Fruit fly (Drosophila melanogaster) whole organism, embryonic: Measurements from ENCODE around the gene Fancd2.

ENCODE experiments used
- BEAF-32 ChIP-seq: fragments of 200-800 bp; sonication (Bioruptor generic); optimal IDR thresholded peaks from 3 replicates; lab custom pipeline; 2017; ENCODE audit warnings: missing biosample characterization, missing genetic modification characterization, mild to moderate bottlenecking, moderate library complexity, missing genetic modification reagents
- Blimp-1 ChIP-seq: fragments of 200-800 bp; sonication (Bioruptor generic); optimal IDR thresholded peaks from 3 replicates; lab custom pipeline; 2018; ENCODE audit warnings: missing biosample characterization, missing genetic modification characterization, mild to moderate bottlenecking, moderate library complexity, missing genetic modification reagents
- CG11456 ChIP-seq: fragments of 200-800 bp; sonication (Bioruptor generic); IDR thresholded peaks from 3 replicates; pipeline ENCODE4 v1.3.6; 2022; ENCODE audit warnings: missing biosample characterization, missing genetic modification characterization
- CG12219 ChIP-seq: fragments of 200-800 bp; sonication (Bioruptor generic); optimal IDR thresholded peaks from 3 replicates; lab custom pipeline; 2018; ENCODE audit warnings: missing biosample characterization, mild to moderate bottlenecking, missing genetic modification characterization
- CG12236 ChIP-seq: fragments of 200-800 bp; sonication (Bioruptor generic); optimal IDR thresholded peaks from 2 replicates; lab custom pipeline; 2016; ENCODE audit warnings: missing biosample characterization, missing genetic modification characterization
- CG12744 ChIP-seq: fragments of 200-800 bp; sonication (Bioruptor generic); optimal IDR thresholded peaks from 2 replicates; lab custom pipeline; 2016; ENCODE audit warnings: missing biosample characterization, missing genetic modification characterization
- CG12769 ChIP-seq: fragments of 200-800 bp; sonication (Bioruptor generic); optimal IDR thresholded peaks from 2 replicates; lab custom pipeline; 2019; ENCODE audit warnings: missing biosample characterization, mild to moderate bottlenecking, missing genetic modification characterization, moderate library complexity
- CG13424 ChIP-seq: fragments of 200-800 bp; sonication (Bioruptor generic); optimal IDR thresholded peaks from 2 replicates; lab custom pipeline; 2019; ENCODE audit warnings: missing biosample characterization, mild to moderate bottlenecking, missing genetic modification characterization, moderate library complexity
- CG14710 ChIP-seq: fragments of 200-800 bp; sonication (Bioruptor generic); optimal IDR thresholded peaks from 3 replicates; lab custom pipeline; 2019; ENCODE audit warnings: missing biosample characterization, mild to moderate bottlenecking, missing genetic modification characterization, moderate library complexity
- CG1647 ChIP-seq: fragments of 200-800 bp; sonication (Bioruptor generic); optimal IDR thresholded peaks from 3 replicates; lab custom pipeline; 2016; ENCODE audit warnings: missing biosample characterization, missing genetic modification characterization
- CG17328 ChIP-seq: fragments of 200-800 bp; sonication (Bioruptor generic); IDR thresholded peaks from 2 replicates; pipeline ENCODE4 v1.3.6; 2022; ENCODE audit warnings: missing biosample characterization, missing genetic modification characterization
- CG30431 ChIP-seq: fragments of 200-800 bp; sonication (Bioruptor generic); optimal IDR thresholded peaks from 2 replicates; lab custom pipeline; 2017; ENCODE audit warnings: missing biosample characterization, missing genetic modification characterization
- CG3163 ChIP-seq: fragments of 200-800 bp; sonication (Bioruptor generic); optimal IDR thresholded peaks from 3 replicates; lab custom pipeline; 2016; ENCODE audit warnings: missing biosample characterization, missing genetic modification characterization
- CG43689 ChIP-seq: fragments of 200-800 bp; sonication (Bioruptor generic); IDR thresholded peaks from 2 replicates; pipeline ENCODE4 v1.3.6; 2022; ENCODE audit warnings: missing biosample characterization, missing genetic modification characterization
- CG4820 ChIP-seq: fragments of 200-800 bp; sonication (Bioruptor generic); optimal IDR thresholded peaks from 3 replicates; lab custom pipeline; 2016; ENCODE audit warnings: missing biosample characterization, missing genetic modification characterization
- CG5180 ChIP-seq: fragments of 200-800 bp; sonication (Bioruptor generic); optimal IDR thresholded peaks from 3 replicates; lab custom pipeline; 2017; ENCODE audit warnings: missing biosample characterization, missing genetic modification characterization, mild to moderate bottlenecking, moderate library complexity, missing genetic modification reagents
- CG6654 ChIP-seq: fragments of 200-800 bp; sonication (Bioruptor generic); optimal IDR thresholded peaks from 2 replicates; lab custom pipeline; 2017; ENCODE audit warnings: missing biosample characterization, mild to moderate bottlenecking, missing genetic modification characterization
- CG6854 ChIP-seq: fragments of 200-800 bp; sonication (Bioruptor generic); optimal IDR thresholded peaks from 3 replicates; lab custom pipeline; 2017; ENCODE audit warnings: missing biosample characterization, mild to moderate bottlenecking, missing genetic modification characterization
- CG7271 ChIP-seq: fragments of 200-800 bp; sonication (Bioruptor generic); optimal IDR thresholded peaks from 2 replicates; lab custom pipeline; 2018; ENCODE audit warnings: missing biosample characterization, mild to moderate bottlenecking, missing genetic modification characterization, moderate library complexity
- CG7745 ChIP-seq: fragments of 200-800 bp; sonication (Bioruptor generic); optimal IDR thresholded peaks from 2 replicates; lab custom pipeline; 2018; ENCODE audit warnings: missing biosample characterization, mild to moderate bottlenecking, missing genetic modification characterization, moderate library complexity
- CG7963 ChIP-seq: fragments of 200-800 bp; sonication (Bioruptor generic); IDR thresholded peaks from 3 replicates; pipeline ENCODE4 v1.3.6; 2022; ENCODE audit warnings: missing biosample characterization, missing genetic modification characterization; ENCODE audit not compliant: partially characterized antibody
- CG9817 ChIP-seq: fragments of 200-800 bp; sonication (Bioruptor generic); optimal IDR thresholded peaks from 2 replicates; lab custom pipeline; 2018; ENCODE audit warnings: missing biosample characterization, mild to moderate bottlenecking, missing genetic modification characterization, moderate library complexity
- D ChIP-seq, 2 experiments: fragments of 200-800 bp in 1 of 2; fragments of >200 bp in 1 of 2; sonication (Bioruptor generic) in 1 of 2; optimal IDR thresholded peaks; 2 replicates in 1 of 2; 3 replicates in 1 of 2; lab custom pipeline; 2017; ENCODE audit warnings: mild to moderate bottlenecking in 1 of 2, missing biosample characterization in 1 of 2, missing genetic modification characterization in 1 of 2, missing genetic modification reagents in 1 of 2
- D19B ChIP-seq: fragments of 200-800 bp; sonication (Bioruptor generic); optimal IDR thresholded peaks from 2 replicates; lab custom pipeline; 2017; ENCODE audit warnings: missing biosample characterization, mild to moderate bottlenecking, missing genetic modification characterization
- GATAe ChIP-seq: fragments of 200-800 bp; sonication (Bioruptor generic); conservative IDR thresholded peaks from 2 replicates; pipeline ENCODE4 v1.3.6; 2022; ENCODE audit warnings: missing biosample characterization, missing genetic modification characterization
- Hey ChIP-seq: fragments of 200-800 bp; sonication (Bioruptor generic); optimal IDR thresholded peaks from 3 replicates; lab custom pipeline; 2018; ENCODE audit warnings: missing biosample characterization, mild to moderate bottlenecking, missing genetic modification characterization
- Hsf ChIP-seq: fragments of 200-800 bp; sonication (Bioruptor generic); optimal IDR thresholded peaks from 3 replicates; lab custom pipeline; 2016; ENCODE audit warnings: missing biosample characterization, missing genetic modification characterization
- Kr ChIP-seq: fragments of 200-800 bp; sonication (Bioruptor generic); optimal IDR thresholded peaks from 2 replicates; lab custom pipeline; 2017; ENCODE audit warnings: missing biosample characterization, mild to moderate bottlenecking, missing genetic modification characterization
- Lpt ChIP-seq: fragments of >200 bp; optimal IDR thresholded peaks from 2 replicates; lab custom pipeline; 2018; ENCODE audit warnings: missing biosample characterization, missing genetic modification characterization
- Med ChIP-seq: fragments of 200-800 bp; sonication (Bioruptor generic); peaks from one replicate; lab custom pipeline; 2016; ENCODE audit warnings: missing biosample characterization, missing genetic modification characterization, mild to moderate bottlenecking, inconsistent platforms, moderate library complexity
- Mrtf ChIP-seq: fragments of 200-800 bp; sonication (Bioruptor generic); IDR thresholded peaks from 3 replicates; pipeline ENCODE4 v1.3.6; 2022; ENCODE audit warnings: missing biosample characterization, missing genetic modification characterization
- Pdp1 ChIP-seq, 2 experiments: fragments of 200-800 bp; sonication (Bioruptor generic); optimal IDR thresholded peaks; 3 replicates each; lab custom pipeline; 2016; ENCODE audit warnings: missing biosample characterization in 2 of 2, missing genetic modification characterization in 2 of 2, mild to moderate bottlenecking in 1 of 2, moderate library complexity in 1 of 2
- Poxn ChIP-seq: fragments of 200-800 bp; sonication (Bioruptor generic); IDR thresholded peaks from 2 replicates; pipeline ENCODE4 v1.3.6; 2022; ENCODE audit warnings: missing biosample characterization, missing genetic modification characterization
- Rfx ChIP-seq: fragments of 200-800 bp; sonication (Bioruptor generic); IDR thresholded peaks from 2 replicates; pipeline ENCODE4 v1.3.6; 2022; ENCODE audit warnings: missing biosample characterization, missing genetic modification characterization
- caup ChIP-seq: fragments of 200-800 bp; sonication (Bioruptor generic); optimal IDR thresholded peaks from 3 replicates; lab custom pipeline; 2017; ENCODE audit warnings: missing biosample characterization, mild to moderate bottlenecking, missing genetic modification characterization, moderate library complexity; ENCODE audit not compliant: severe bottlenecking
- ci ChIP-seq: fragments of 200-800 bp; sonication (Bioruptor generic); IDR thresholded peaks from 3 replicates; pipeline ENCODE4 v1.3.6; 2022; ENCODE audit warnings: missing biosample characterization, missing genetic modification characterization
- cwo ChIP-seq: fragments of 200-800 bp; sonication (Bioruptor generic); optimal IDR thresholded peaks from 3 replicates; lab custom pipeline; 2017; ENCODE audit warnings: missing biosample characterization, missing genetic modification characterization, mild to moderate bottlenecking, moderate library complexity, missing genetic modification reagents
- dpn ChIP-seq, 2 experiments: fragments of 200-800 bp; sonication (Bioruptor generic); optimal IDR thresholded peaks; 3 replicates each; lab custom pipeline; 2016; ENCODE audit warnings: missing biosample characterization in 2 of 2, missing genetic modification characterization in 2 of 2
- eve ChIP-seq, 2 experiments: fragments of >200 bp; optimal IDR thresholded peaks; 2 replicates each; lab custom pipeline; 2017; ENCODE audit warnings: missing biosample characterization in 2 of 2, missing genetic modification characterization in 2 of 2
- ewg ChIP-seq: fragments of 200-800 bp; sonication (Bioruptor generic); optimal IDR thresholded peaks from 3 replicates; lab custom pipeline; 2017; ENCODE audit warnings: mild to moderate bottlenecking, missing biosample characterization, missing genetic modification reagents, missing genetic modification characterization
- ind ChIP-seq: fragments of 200-800 bp; sonication (Bioruptor generic); optimal IDR thresholded peaks from 3 replicates; lab custom pipeline; 2016; ENCODE audit warnings: missing biosample characterization, missing genetic modification characterization
- kni ChIP-seq: fragments of 200-800 bp; sonication (Bioruptor generic); optimal IDR thresholded peaks from 3 replicates; lab custom pipeline; 2017; ENCODE audit warnings: mild to moderate bottlenecking, missing biosample characterization, missing genetic modification reagents, missing genetic modification characterization
- lab ChIP-seq: fragments of 200-800 bp; sonication (Bioruptor generic); optimal IDR thresholded peaks from 3 replicates; lab custom pipeline; 2017; ENCODE audit warnings: missing biosample characterization, missing genetic modification characterization, mild to moderate bottlenecking, moderate library complexity, missing genetic modification reagents
- mirr ChIP-seq: fragments of 200-800 bp; sonication (Bioruptor generic); optimal IDR thresholded peaks from 3 replicates; lab custom pipeline; 2018; ENCODE audit warnings: missing biosample characterization, mild to moderate bottlenecking, missing genetic modification characterization
- nerfin-1 ChIP-seq: fragments of 200-800 bp; sonication (Bioruptor generic); optimal IDR thresholded peaks from 3 replicates; lab custom pipeline; 2019; ENCODE audit warnings: missing biosample characterization, mild to moderate bottlenecking, missing genetic modification characterization, moderate library complexity
- onecut ChIP-seq: fragments of 200-800 bp; sonication (Bioruptor generic); IDR thresholded peaks from 2 replicates; pipeline ENCODE4 v1.3.6; 2022; ENCODE audit warnings: missing biosample characterization, missing genetic modification characterization
- ranshi ChIP-seq: fragments of 200-800 bp; sonication (Bioruptor generic); IDR thresholded peaks from 2 replicates; pipeline ENCODE4 v1.3.6; 2022; ENCODE audit warnings: missing biosample characterization, missing genetic modification characterization
- slbo ChIP-seq: fragments of 200-800 bp; sonication (Bioruptor generic); IDR thresholded peaks from 2 replicates; pipeline ENCODE4 v1.3.6; 2022; ENCODE audit warnings: missing biosample characterization, missing genetic modification characterization
- zen ChIP-seq: fragments of 200-800 bp; sonication (Bioruptor generic); optimal IDR thresholded peaks from 3 replicates; lab custom pipeline; 2018; ENCODE audit warnings: missing biosample characterization, mild to moderate bottlenecking, missing genetic modification characterization, moderate library complexity

The Fancd2 gene

dm6 chr3R:20834770-20835183 lies 18.8 kb upstream of the Fancd2 start (continued):
- TF ChIP-seq Pdp1 (GFP tag; optimal IDR thresholded peaks at IDR 0.05; lab: Kevin White, UChicago): peak; percentile 11 to 68
- TF ChIP-seq CG30431 (GFP tag; lab: Kevin White, UChicago): no peak
- TF ChIP-seq GATAe (GFP tag; lab: Robert Waterston, UW): no peak
- TF ChIP-seq Blimp-1 (GFP tag; lab: Kevin White, UChicago): peak; percentile 55
- no peak for TF ChIP-seq CG17328 (GFP tag; lab: Robert Waterston, UW)
- TF ChIP-seq ewg (GFP tag; lab: Kevin White, UChicago): peak; percentile 24
- TF ChIP-seq dpn (GFP tag; optimal IDR thresholded peaks at IDR 0.05; lab: Kevin White, UChicago): peak in 1 of 2 experiments; percentile 23
- no peak for TF ChIP-seq ind
- TF ChIP-seq lab (GFP tag; lab: Kevin White, UChicago): peak; percentile 87
- peak in 1 of 2 experiments; percentile 4 for TF ChIP-seq eve (GFP tag; optimal IDR thresholded peaks at IDR 0.05; lab: Kevin White, UChicago)
- TF ChIP-seq CG12236 (GFP tag; lab: Kevin White, UChicago): peak; percentile 6
- no peak for TF ChIP-seq CG14710 (tag; lab: Kevin White, UChicago)
- no peak for TF ChIP-seq CG6854 (GFP tag; lab: Kevin White, UChicago)
- TF ChIP-seq CG12219 (GFP tag; lab: Kevin White, UChicago): peak; percentile 62
- no peak for TF ChIP-seq CG6654 (GFP tag; lab: Kevin White, UChicago)
- TF ChIP-seq mirr (GFP tag; lab: Kevin White, UChicago): peak; percentile 81
- no peak for TF ChIP-seq D (optimal IDR thresholded peaks at IDR 0.05; lab: Kevin White, UChicago)
- no peak for TF ChIP-seq D (GFP tag; optimal IDR thresholded peaks at IDR 0.05; lab: Kevin White, UChicago)
- TF ChIP-seq slbo (GFP tag; lab: Robert Waterston, UW): no peak
- TF ChIP-seq D19B (GFP tag; lab: Kevin White, UChicago): peak; percentile 6
- peak; percentile 1 for TF ChIP-seq CG12744
- TF ChIP-seq onecut: no peak
- TF ChIP-seq CG7963 (GFP tag; lab: Robert Waterston, UW): no peak
- TF ChIP-seq BEAF-32 (GFP tag; lab: Kevin White, UChicago): no peak
- TF ChIP-seq kni (GFP tag; lab: Kevin White, UChicago): no peak
- peak; percentile 58; the same call in 2 of the 3 replicates for TF ChIP-seq ci
- TF ChIP-seq Lpt (GFP tag; lab: Kevin White, UChicago): no peak
- TF ChIP-seq CG3163: no peak
- no peak for TF ChIP-seq Mrtf (GFP tag; lab: Robert Waterston, UW)
- TF ChIP-seq Kr (GFP tag; lab: Kevin White, UChicago): no peak
- peak; percentile 39 for TF ChIP-seq nerfin-1 (tag; lab: Kevin White, UChicago)
- TF ChIP-seq CG5180: peak; percentile 33
- peak; percentile 69 for TF ChIP-seq caup
- peak; percentile 9 for TF ChIP-seq CG13424
- peak; percentile 4 for TF ChIP-seq cwo (GFP tag; lab: Kevin White, UChicago)
- no peak for TF ChIP-seq Hsf (GFP tag; lab: Kevin White, UChicago)
- TF ChIP-seq CG4820 (GFP tag; lab: Kevin White, UChicago): no peak
- peak; percentile 29 for TF ChIP-seq CG7271 (tag; lab: Kevin White, UChicago)
- TF ChIP-seq zen (tag; lab: Kevin White, UChicago): no peak
- no peak for TF ChIP-seq CG7745 (tag; lab: Kevin White, UChicago)
- peak; percentile 83 for TF ChIP-seq CG12769 (tag; lab: Kevin White, UChicago)
- TF ChIP-seq Hey: peak; percentile 9
- no peak for TF ChIP-seq CG1647 (GFP tag; lab: Kevin White, UChicago)
- peak; percentile 47; the same call in 1 of the 2 replicates for TF ChIP-seq ranshi (GFP tag; lab: Robert Waterston, UW)
- TF ChIP-seq Poxn: no peak
- peak; percentile 36 for TF ChIP-seq CG9817
- TF ChIP-seq CG43689: no peak
- 0 out of 3 replicates have a peak, but pooled peaks have one; percentile 67 for TF ChIP-seq CG11456 (GFP tag; lab: Robert Waterston, UW)
- peak; percentile 47; the same call in 1 of the 2 replicates for TF ChIP-seq Rfx (GFP tag; lab: Robert Waterston, UW)
- TF ChIP-seq Med: peak; percentile 90
